Fruit fly (Drosophila melanogaster): ENCODE results near the gene viaf.

The viaf gene

dm6 chr3L:11992960-11993359 is at the start of gene viaf:
Gene viaf, minus strand, starts transcription at chr3L:11993179.
- TF ChIP-seq noc (tag; optimal IDR thresholded peaks at IDR 0.05) = no peak

- no peak for TF ChIP-seq noc (tag; optimal IDR thresholded peaks at IDR 0.05)
Observed at dm6 chr3L:12042087-12042486, 49.1 kb upstream of the viaf start, which contains the start of gene CG6793. Gene CG6793, plus strand, starts transcription at chr3L:12042387.

dm6 chr3L:12040313-12040924 is 47.4 kb upstream of the viaf start:
- TF ChIP-seq noc (tag; optimal IDR thresholded peaks at IDR 0.05) = peak; percentile 46

- TF ChIP-seq noc (tag; optimal IDR thresholded peaks at IDR 0.05) = no peak
Observed at dm6 chr3L:12039084-12039483, 46.1 kb upstream of the viaf start.

- no peak for TF ChIP-seq noc (tag; optimal IDR thresholded peaks at IDR 0.05)
Observed at dm6 chr3L:12037449-12038163, 44.6 kb upstream of the viaf start.

- no peak for TF ChIP-seq noc (tag; optimal IDR thresholded peaks at IDR 0.05)
Observed at dm6 chr3L:12036658-12037057, 43.7 kb upstream of the viaf start.

- TF ChIP-seq noc (tag; optimal IDR thresholded peaks at IDR 0.05) = no peak
Observed at dm6 chr3L:12032257-12032656, 39.3 kb upstream of the viaf start, which contains the start of gene CG43993. Gene CG43993, plus strand, starts transcription at chr3L:12032557.

- no peak for TF ChIP-seq noc (tag; optimal IDR thresholded peaks at IDR 0.05)
Observed at dm6 chr3L:12030521-12030920, 37.5 kb upstream of the viaf start.

dm6 chr3L:12028534-12029029 is 35.6 kb upstream of the viaf start:
- TF ChIP-seq noc (tag; optimal IDR thresholded peaks at IDR 0.05) = no peak

- no peak for TF ChIP-seq noc (tag; optimal IDR thresholded peaks at IDR 0.05)
Observed at dm6 chr3L:12027929-12028328, 35.0 kb upstream of the viaf start.

dm6 chr3L:12024947-12025346 is 32.0 kb upstream of the viaf start:
- no peak for TF ChIP-seq noc (tag; optimal IDR thresholded peaks at IDR 0.05)

- no peak for TF ChIP-seq noc (tag; optimal IDR thresholded peaks at IDR 0.05)
Observed at dm6 chr3L:12023137-12023792, 30.3 kb upstream of the viaf start.

dm6 chr3L:12021903-12022302 is 28.9 kb upstream of the viaf start:
- TF ChIP-seq noc (tag; optimal IDR thresholded peaks at IDR 0.05) = no peak

dm6 chr3L:12016186-12016585 is 23.2 kb upstream of the viaf start:
- TF ChIP-seq noc (tag; optimal IDR thresholded peaks at IDR 0.05) = no peak

- no peak for TF ChIP-seq noc (tag; optimal IDR thresholded peaks at IDR 0.05)
Observed at dm6 chr3L:12014272-12014671, 21.3 kb upstream of the viaf start.

dm6 chr3L:12013698-12014097 is 20.7 kb upstream of the viaf start:
- TF ChIP-seq noc (tag; optimal IDR thresholded peaks at IDR 0.05) = no peak

dm6 chr3L:12007945-12008344 is 15.0 kb upstream of the viaf start:
- no peak for TF ChIP-seq noc (tag; optimal IDR thresholded peaks at IDR 0.05)
